Worm (Caenorhabditis elegans): ENCODE data around the gene Y49F6A.11.

Gene Y49F6A.11

ce11 chrII:3554673-3555072 lies 43.9 kb downstream of the Y49F6A.11 start (continued):
- TF ChIP-seq Y95B8A.8 (GFP tag; IDR thresholded peaks at IDR 0.05) = no peak
- no peak for TF ChIP-seq ztf-6 (GFP tag; IDR thresholded peaks at IDR 0.05)
- no peak for TF ChIP-seq ets-4 (GFP tag; optimal IDR thresholded peaks at IDR 0.05)
- TF ChIP-seq lin-54 (GFP tag; optimal IDR thresholded peaks at IDR 0.05) = peak; percentile 56
- TF ChIP-seq ztf-26 (tag; optimal IDR thresholded peaks at IDR 0.05) = no peak
- no peak for TF ChIP-seq ceh-91 (GFP tag; IDR thresholded peaks at IDR 0.05)

- peak; percentile 42 for TF ChIP-seq lin-54 (GFP tag; optimal IDR thresholded peaks at IDR 0.05)
- no peak for TF ChIP-seq attf-3 (GFP tag; conservative IDR thresholded peaks at IDR 0.05)
- TF ChIP-seq ceh-91 (GFP tag; IDR thresholded peaks at IDR 0.05) = peak; percentile 62; the same call in 1 of the 2 replicates
- peak; percentile 24 for TF ChIP-seq efl-1 (GFP tag; optimal IDR thresholded peaks at IDR 0.05)
- TF ChIP-seq bed-2 (GFP tag; IDR thresholded peaks at IDR 0.05) = no peak
- peak; percentile 37 for TF ChIP-seq ztf-26 (tag; optimal IDR thresholded peaks at IDR 0.05)
- no peak for TF ChIP-seq Y67H2A.10 (GFP tag; conservative IDR thresholded peaks at IDR 0.05)
- no peak for TF ChIP-seq lin-26 (GFP tag; IDR thresholded peaks at IDR 0.05)
- 0 out of 2 replicates have a peak, but pooled peaks have one; percentile 22 for TF ChIP-seq pbrm-1 (GFP tag; IDR thresholded peaks at IDR 0.05)
- peak; percentile 64; the same call in 1 of the 2 replicates for TF ChIP-seq B0336.3 (GFP tag; IDR thresholded peaks at IDR 0.05)
- peak; percentile 66 for TF ChIP-seq xnd-1 (tag; optimal IDR thresholded peaks at IDR 0.05)
- TF ChIP-seq dox-1 (GFP tag; IDR thresholded peaks at IDR 0.05) = 0 out of 2 replicates have a peak, but pooled peaks have one; percentile 9
- peak; percentile 78 for TF ChIP-seq lin-40 (tag; optimal IDR thresholded peaks at IDR 0.05)
- TF ChIP-seq attf-5 (GFP tag; optimal IDR thresholded peaks at IDR 0.05) = peak; percentile 45
- peak; percentile 53 for TF ChIP-seq madf-8 (GFP tag; conservative IDR thresholded peaks at IDR 0.05)
- peak; percentile 20 for TF ChIP-seq B0261.1 (tag; optimal IDR thresholded peaks at IDR 0.05)
- TF ChIP-seq lir-1 (GFP tag; conservative IDR thresholded peaks at IDR 0.05) = no peak
- TF ChIP-seq rpc-1 (optimal IDR thresholded peaks at IDR 0.05) = no peak
- no peak for TF ChIP-seq rpc-1 (tag; optimal IDR thresholded peaks at IDR 0.05)
- 0 out of 2 replicates have a peak, but pooled peaks have one; percentile 20 for TF ChIP-seq cebp-1 (GFP tag; IDR thresholded peaks at IDR 0.05)
- TF ChIP-seq cebp-1 (tag; optimal IDR thresholded peaks at IDR 0.05) = peak; percentile 79
- TF ChIP-seq tbp1 (GFP tag; optimal IDR thresholded peaks at IDR 0.05) = peak; percentile 20
- peak in 1 of 2 experiments; percentile 61 for TF ChIP-seq let-607 (tag; optimal IDR thresholded peaks at IDR 0.05)
- peak; percentile 50; the same call in 1 of the 2 replicates for TF ChIP-seq F33H1.4 (GFP tag; IDR thresholded peaks at IDR 0.05)
- TF ChIP-seq lsl-1 (GFP tag; optimal IDR thresholded peaks at IDR 0.05) = peak; percentile 61
- TF ChIP-seq mcd-1 (GFP tag; IDR thresholded peaks at IDR 0.05) = peak; percentile 61
- no peak for TF ChIP-seq B0035.1 (tag; optimal IDR thresholded peaks at IDR 0.05)
- TF ChIP-seq madf-6 (GFP tag; IDR thresholded peaks at IDR 0.05) = peak; percentile 73; the same call in 1 of the 2 replicates
- TF ChIP-seq F39B2.1 (GFP tag; IDR thresholded peaks at IDR 0.05) = no peak
- TF ChIP-seq hmg-1.2 (GFP tag; IDR thresholded peaks at IDR 0.05) = peak; percentile 23; the same call in 1 of the 2 replicates
- TF ChIP-seq egl-44 (GFP tag; IDR thresholded peaks at IDR 0.05) = no peak
- TF ChIP-seq rec-8 (tag; optimal IDR thresholded peaks at IDR 0.05) = no peak
- no peak for TF ChIP-seq snpc-4 (GFP tag; optimal IDR thresholded peaks at IDR 0.05)
- peak in 1 of 4 experiments; percentile 45 for TF ChIP-seq snpc-4 (tag; optimal IDR thresholded peaks at IDR 0.05)
- TF ChIP-seq lin-35 (GFP tag; optimal IDR thresholded peaks at IDR 0.05) = peak in 1 of 3 experiments; percentile 31
- no peak for TF ChIP-seq repo-1 (tag; optimal IDR thresholded peaks at IDR 0.05)
- no peak for TF ChIP-seq ekl-4 (GFP tag; IDR thresholded peaks at IDR 0.05)
These were observed 45.2 kb downstream of the Y49F6A.11 start, which contains the start of gene dnc-3 for ce11 chrII:3553453-3553852. Gene dnc-3 (plus strand): TSS chrII:3553724.

All from whole organism, young adult.